Worm (Caenorhabditis elegans) whole organism, late embryonic: ENCODE data around the gene Y47D3B.12.

Source experiments
- T23F11.4 ChIP-seq: fragments of 200-800 bp; sonication (Bioruptor generic); optimal IDR thresholded peaks from 2 replicates; lab custom pipeline; 2018; ENCODE audit warnings: mild to moderate bottlenecking, missing genetic modification characterization, missing compliant biosample characterization
- ceh-19 ChIP-seq: fragments of 200-800 bp; sonication (Bioruptor generic); optimal IDR thresholded peaks from 2 replicates; lab custom pipeline; 2018; ENCODE audit warnings: mild to moderate bottlenecking, missing genetic modification characterization, missing compliant biosample characterization
- ceh-48 ChIP-seq: sonication (generic microtip); optimal IDR thresholded peaks from 2 replicates; lab custom pipeline; 2016; ENCODE audit warnings: missing genetic modification characterization, inconsistent platforms, missing compliant biosample characterization
- ets-4 ChIP-seq: sonication (generic microtip); optimal IDR thresholded peaks from 2 replicates; lab custom pipeline; 2016; ENCODE audit warnings: missing genetic modification characterization, missing compliant biosample characterization
- fkh-10 ChIP-seq: fragments of 150-350 bp; optimal IDR thresholded peaks from 2 replicates; lab custom pipeline; 2014; ENCODE audit warnings: missing biosample characterization, missing genetic modification reagents, missing genetic modification characterization
- hlh-8 ChIP-seq: sonication (generic microtip); optimal IDR thresholded peaks from 2 replicates; lab custom pipeline; 2016; ENCODE audit warnings: missing genotype, missing genetic modification characterization, missing compliant biosample characterization
- lin-11 ChIP-seq: fragments of 200-800 bp; sonication (Bioruptor generic); optimal IDR thresholded peaks from 2 replicates; lab custom pipeline; 2018; ENCODE audit warnings: mild to moderate bottlenecking, missing genetic modification characterization, missing compliant biosample characterization
- pag-3 ChIP-seq: sonication (generic microtip); optimal IDR thresholded peaks from 2 replicates; lab custom pipeline; 2016; ENCODE audit warnings: missing compliant biosample characterization, missing genetic modification characterization, borderline replicate concordance
- pqm-1 ChIP-seq: sonication (generic microtip); optimal IDR thresholded peaks from 2 replicates; lab custom pipeline; 2016; ENCODE audit warnings: missing genetic modification characterization, missing compliant biosample characterization
- rnt-1 ChIP-seq: sonication (generic microtip); optimal IDR thresholded peaks from 2 replicates; lab custom pipeline; 2016; ENCODE audit warnings: missing genetic modification characterization, missing compliant biosample characterization
- unc-86 ChIP-seq: sonication (generic microtip); optimal IDR thresholded peaks from 2 replicates; lab custom pipeline; 2016; ENCODE audit warnings: missing genetic modification characterization, missing compliant biosample characterization

- TF ChIP-seq hlh-8 (tag; lab: Kevin White, UChicago), result no peak
- no peak for TF ChIP-seq lin-11
- TF ChIP-seq unc-86 (tag; lab: Kevin White, UChicago), result no peak
- TF ChIP-seq ceh-19 (GFP tag; lab: Kevin White, UChicago), result no peak
- TF ChIP-seq pag-3 (tag; lab: Kevin White, UChicago), result no peak
- TF ChIP-seq T23F11.4 (GFP tag; lab: Kevin White, UChicago), result no peak
- no peak for TF ChIP-seq ceh-48 (tag; lab: Kevin White, UChicago)
- no peak for TF ChIP-seq ets-4
- TF ChIP-seq pqm-1 (tag; lab: Kevin White, UChicago), result no peak
- TF ChIP-seq rnt-1, result no peak
- TF ChIP-seq fkh-10 (GFP tag; lab: Kevin White, UChicago), result no peak
These were observed 24.9 kb upstream of the Y47D3B.12 start, which contains the start of gene dpy-18 for ce11 chrIII:11377880-11378279.
